Fruit fly (Drosophila melanogaster): ENCODE measurements around the gene CG43185.

Gene CG43185

dm6 chr2L:5893796-5894195 lies 9.1 kb downstream of the CG43185 start, which contains the start of gene Acp26Aa:
TSS of gene Acp26Aa (minus strand) at chr2L:5893896.
- TF ChIP-seq ttk (optimal IDR thresholded peaks at IDR 0.05) (no peak), Sin3A (optimal IDR thresholded peaks at IDR 0.05) (no peak), insv (optimal IDR thresholded peaks at IDR 0.05) (no peak), h (optimal IDR thresholded peaks at IDR 0.05) (no peak), Myc (optimal IDR thresholded peaks at IDR 0.05) (no peak), psq (optimal IDR thresholded peaks at IDR 0.05) (no peak)

- no peak for TF ChIP-seq ttk (optimal IDR thresholded peaks at IDR 0.05)
- no peak for TF ChIP-seq Myc (optimal IDR thresholded peaks at IDR 0.05)
- no peak for TF ChIP-seq psq (optimal IDR thresholded peaks at IDR 0.05)
These were observed 9.8 kb downstream of the CG43185 start for dm6 chr2L:5894533-5894932.

dm6 chr2L:5899170-5899708 lies 14.6 kb downstream of the CG43185 start:
- TF ChIP-seq ttk (optimal IDR thresholded peaks at IDR 0.05), result no peak
- no peak for TF ChIP-seq psq (optimal IDR thresholded peaks at IDR 0.05)
- TF ChIP-seq insv (optimal IDR thresholded peaks at IDR 0.05), result no peak
- TF ChIP-seq h (optimal IDR thresholded peaks at IDR 0.05), result no peak
- no peak for TF ChIP-seq Myc (optimal IDR thresholded peaks at IDR 0.05)
- no peak for TF ChIP-seq Sin3A (optimal IDR thresholded peaks at IDR 0.05)

- TF ChIP-seq Sin3A (optimal IDR thresholded peaks at IDR 0.05), result no peak
- TF ChIP-seq Myc (optimal IDR thresholded peaks at IDR 0.05), result no peak
- no peak for TF ChIP-seq ttk (optimal IDR thresholded peaks at IDR 0.05)
- TF ChIP-seq insv (optimal IDR thresholded peaks at IDR 0.05), result no peak
- TF ChIP-seq psq (optimal IDR thresholded peaks at IDR 0.05), result no peak
- no peak for TF ChIP-seq h (optimal IDR thresholded peaks at IDR 0.05)
These were observed 16.9 kb downstream of the CG43185 start for dm6 chr2L:5901553-5901952.

dm6 chr2L:5902898-5903297 lies 18.2 kb downstream of the CG43185 start:
- TF ChIP-seq psq (optimal IDR thresholded peaks at IDR 0.05) (no peak), h (optimal IDR thresholded peaks at IDR 0.05) (no peak), ttk (optimal IDR thresholded peaks at IDR 0.05) (no peak), Sin3A (optimal IDR thresholded peaks at IDR 0.05) (no peak), Myc (optimal IDR thresholded peaks at IDR 0.05) (no peak), insv (optimal IDR thresholded peaks at IDR 0.05) (no peak)

dm6 chr2L:5904585-5904984 lies 19.9 kb downstream of the CG43185 start, which contains the start of gene CG9021:
TSS of gene CG9021 (minus strand) at chr2L:5904689.
- TF ChIP-seq h (optimal IDR thresholded peaks at IDR 0.05) (no peak), ttk (optimal IDR thresholded peaks at IDR 0.05) (no peak), Myc (optimal IDR thresholded peaks at IDR 0.05) (no peak), Sin3A (optimal IDR thresholded peaks at IDR 0.05) (no peak), psq (optimal IDR thresholded peaks at IDR 0.05) (no peak), insv (optimal IDR thresholded peaks at IDR 0.05) (no peak)

- TF ChIP-seq insv (optimal IDR thresholded peaks at IDR 0.05), result no peak
- no peak for TF ChIP-seq h (optimal IDR thresholded peaks at IDR 0.05)
- no peak for TF ChIP-seq Myc (optimal IDR thresholded peaks at IDR 0.05)
- TF ChIP-seq ttk (optimal IDR thresholded peaks at IDR 0.05), result no peak
- TF ChIP-seq psq (optimal IDR thresholded peaks at IDR 0.05), result no peak
- no peak for TF ChIP-seq Sin3A (optimal IDR thresholded peaks at IDR 0.05)
These were observed 22.5 kb downstream of the CG43185 start, which contains the start of gene bchs for dm6 chr2L:5906893-5907850. TSS of gene bchs (plus strand) at chr2L:5907169.

- no peak for TF ChIP-seq insv (optimal IDR thresholded peaks at IDR 0.05)
- no peak for TF ChIP-seq Sin3A (optimal IDR thresholded peaks at IDR 0.05)
- TF ChIP-seq psq (optimal IDR thresholded peaks at IDR 0.05), result no peak
- no peak for TF ChIP-seq h (optimal IDR thresholded peaks at IDR 0.05)
- TF ChIP-seq Myc (optimal IDR thresholded peaks at IDR 0.05), result no peak
- TF ChIP-seq ttk (optimal IDR thresholded peaks at IDR 0.05), result no peak
These were observed 25.5 kb downstream of the CG43185 start, which contains the start of gene CG14000 for dm6 chr2L:5910189-5910588. TSS of gene CG14000 (minus strand) at chr2L:5910289.

dm6 chr2L:5923603-5924138 lies 39.0 kb downstream of the CG43185 start, which contains the start of gene CG9016:
TSS of gene CG9016 (minus strand) at chr2L:5923653.
- no peak for TF ChIP-seq Sin3A (optimal IDR thresholded peaks at IDR 0.05)
- no peak for TF ChIP-seq h (optimal IDR thresholded peaks at IDR 0.05)
- TF ChIP-seq insv (optimal IDR thresholded peaks at IDR 0.05), result no peak
- TF ChIP-seq Myc (optimal IDR thresholded peaks at IDR 0.05), result no peak
- TF ChIP-seq ttk (optimal IDR thresholded peaks at IDR 0.05), result no peak
- TF ChIP-seq psq (optimal IDR thresholded peaks at IDR 0.05), result no peak

dm6 chr2L:5925164-5925563 lies 40.5 kb downstream of the CG43185 start:
- TF ChIP-seq psq (optimal IDR thresholded peaks at IDR 0.05), result no peak
- TF ChIP-seq Sin3A (optimal IDR thresholded peaks at IDR 0.05), result no peak
- TF ChIP-seq insv (optimal IDR thresholded peaks at IDR 0.05), result no peak
- TF ChIP-seq h (optimal IDR thresholded peaks at IDR 0.05), result no peak
- no peak for TF ChIP-seq Myc (optimal IDR thresholded peaks at IDR 0.05)
- no peak for TF ChIP-seq ttk (optimal IDR thresholded peaks at IDR 0.05)

dm6 chr2L:5925637-5926036 lies 40.9 kb downstream of the CG43185 start, which contains the start of gene dsf:
TSS of gene dsf (plus strand) at chr2L:5925937.
- TF ChIP-seq h (optimal IDR thresholded peaks at IDR 0.05) (no peak), Sin3A (optimal IDR thresholded peaks at IDR 0.05) (no peak), Myc (optimal IDR thresholded peaks at IDR 0.05) (no peak), ttk (optimal IDR thresholded peaks at IDR 0.05) (no peak), insv (optimal IDR thresholded peaks at IDR 0.05) (no peak), psq (optimal IDR thresholded peaks at IDR 0.05) (no peak)

dm6 chr2L:5927363-5927762 lies 42.7 kb downstream of the CG43185 start:
- no peak for TF ChIP-seq psq (optimal IDR thresholded peaks at IDR 0.05)
- no peak for TF ChIP-seq Sin3A (optimal IDR thresholded peaks at IDR 0.05)
- no peak for TF ChIP-seq insv (optimal IDR thresholded peaks at IDR 0.05)
- TF ChIP-seq h (optimal IDR thresholded peaks at IDR 0.05), result no peak
- TF ChIP-seq Myc (optimal IDR thresholded peaks at IDR 0.05), result no peak
- no peak for TF ChIP-seq ttk (optimal IDR thresholded peaks at IDR 0.05)
